Fruit fly (Drosophila melanogaster): ENCODE results near the gene Myt1.

Gene Myt1

dm6 chr3L:5764922-5765843, 14.2 kb downstream of the Myt1 start, which contains the start of gene CG10576:
Gene CG10576 (minus strand): TSS chr3L:5765702.
- TF ChIP-seq Pif1B (GFP tag; optimal IDR thresholded peaks at IDR 0.05) (no peak), gl (tag; optimal IDR thresholded peaks at IDR 0.05) (no peak), Snoo (tag; optimal IDR thresholded peaks at IDR 0.05) (no peak), fd96Ca (GFP tag; IDR thresholded peaks at IDR 0.05) (no peak), CG4496 (GFP tag; IDR thresholded peaks at IDR 0.05) (no peak), EcR (GFP tag; optimal IDR thresholded peaks at IDR 0.05) (no peak), CG13204 (GFP tag; optimal IDR thresholded peaks at IDR 0.05) (no peak), CG12605 (GFP tag; IDR thresholded peaks at IDR 0.05) (no peak), CG32121 (GFP tag; IDR thresholded peaks at IDR 0.05) (no peak), CG15710 (tag; optimal IDR thresholded peaks at IDR 0.05) (no peak), CG8301 (tag; optimal IDR thresholded peaks at IDR 0.05) (no peak), CG17806 (tag; optimal IDR thresholded peaks at IDR 0.05) (no peak), CG14655 (GFP tag; optimal IDR thresholded peaks at IDR 0.05) (no peak), CG8159 (tag; optimal IDR thresholded peaks at IDR 0.05) (no peak), CG9948 (tag; optimal IDR thresholded peaks at IDR 0.05) (no peak), CG34367 (tag; optimal IDR thresholded peaks at IDR 0.05) (no peak), CG10348 (GFP tag; IDR thresholded peaks at IDR 0.05) (no peak), Pif1A (GFP tag; optimal IDR thresholded peaks at IDR 0.05) (no peak), D1 (tag; optimal IDR thresholded peaks at IDR 0.05) (no peak)

- no peak for TF ChIP-seq CG14655 (GFP tag; optimal IDR thresholded peaks at IDR 0.05)
- 0 out of 2 replicates have a peak, but pooled peaks have one; percentile 15 for TF ChIP-seq CG12605 (GFP tag; IDR thresholded peaks at IDR 0.05)
- TF ChIP-seq EcR (GFP tag; optimal IDR thresholded peaks at IDR 0.05) = peak; percentile 17
Measured at dm6 chr3L:5753605-5754365, 25.6 kb downstream of the Myt1 start.

dm6 chr3L:5752903-5753604, 26.3 kb downstream of the Myt1 start, which contains the start of gene Usp47:
Gene Usp47 (plus strand): TSS chr3L:5752973.
- no peak for TF ChIP-seq CG9948 (tag; optimal IDR thresholded peaks at IDR 0.05)
- peak; percentile 47; the same call in 1 of the 2 replicates for TF ChIP-seq CG32121 (GFP tag; IDR thresholded peaks at IDR 0.05)
- peak; percentile 21 for TF ChIP-seq CG17806 (tag; optimal IDR thresholded peaks at IDR 0.05)
- TF ChIP-seq EcR (GFP tag; optimal IDR thresholded peaks at IDR 0.05) = peak; percentile 22
- TF ChIP-seq CG8159 (tag; optimal IDR thresholded peaks at IDR 0.05) = no peak
- TF ChIP-seq gl (tag; optimal IDR thresholded peaks at IDR 0.05) = peak; percentile 3
- no peak for TF ChIP-seq fd96Ca (GFP tag; IDR thresholded peaks at IDR 0.05)
- peak; percentile 25 for TF ChIP-seq CG13204 (GFP tag; optimal IDR thresholded peaks at IDR 0.05)

dm6 chr3L:5751740-5752579, 27.4 kb downstream of the Myt1 start, which contains the start of gene DnaJ-1:
Gene DnaJ-1 (minus strand): TSS chr3L:5752189.
- TF ChIP-seq CG34367 (tag; optimal IDR thresholded peaks at IDR 0.05) (peak; percentile 10), CG8301 (tag; optimal IDR thresholded peaks at IDR 0.05) (no peak), CG9948 (tag; optimal IDR thresholded peaks at IDR 0.05) (no peak), Snoo (tag; optimal IDR thresholded peaks at IDR 0.05) (peak; percentile 40), rn (GFP tag; IDR thresholded peaks at IDR 0.05) (no peak), Pif1A (GFP tag; optimal IDR thresholded peaks at IDR 0.05) (no peak), CG32121 (GFP tag; IDR thresholded peaks at IDR 0.05) (no peak), gl (tag; optimal IDR thresholded peaks at IDR 0.05) (peak; percentile 5), D1 (tag; optimal IDR thresholded peaks at IDR 0.05) (no peak), CG15710 (tag; optimal IDR thresholded peaks at IDR 0.05) (no peak), Pif1B (GFP tag; optimal IDR thresholded peaks at IDR 0.05) (peak; percentile 14), CG10348 (GFP tag; IDR thresholded peaks at IDR 0.05) (no peak), CG13204 (GFP tag; optimal IDR thresholded peaks at IDR 0.05) (peak; percentile 68), fd96Ca (GFP tag; IDR thresholded peaks at IDR 0.05) (no peak), CG8159 (tag; optimal IDR thresholded peaks at IDR 0.05) (peak; percentile 35), CG4496 (GFP tag; IDR thresholded peaks at IDR 0.05) (0 out of 3 replicates have a peak, but pooled peaks have one; percentile 20), CG12605 (GFP tag; IDR thresholded peaks at IDR 0.05) (0 out of 2 replicates have a peak, but pooled peaks have one; percentile 12), CG17806 (tag; optimal IDR thresholded peaks at IDR 0.05) (no peak), Ets98B (GFP tag; IDR thresholded peaks at IDR 0.05) (peak; percentile 64; the same call in 1 of the 2 replicates), EcR (GFP tag; optimal IDR thresholded peaks at IDR 0.05) (peak; percentile 83)

- no peak for TF ChIP-seq Pif1B (GFP tag; optimal IDR thresholded peaks at IDR 0.05)
- TF ChIP-seq CG13204 (GFP tag; optimal IDR thresholded peaks at IDR 0.05) = no peak
Measured at dm6 chr3L:5751417-5751739, 28.0 kb downstream of the Myt1 start.

Measured in whole organism, pupa.